Worm (Caenorhabditis elegans) whole organism, L3 larva: ENCODE measurements around the gene srw-57.

ENCODE experiments used
- R02D3.7 ChIP-seq: fragments of 150-350 bp; optimal IDR thresholded peaks from 2 replicates; lab custom pipeline; 2014; ENCODE audit warnings: missing biosample characterization, missing genetic modification characterization
- ZK546.5 ChIP-seq: sonication (generic microtip); optimal IDR thresholded peaks from 2 replicates; lab custom pipeline; 2017; ENCODE audit warnings: missing biosample characterization, missing genetic modification characterization
- ama-1 ChIP-seq: fragments of 150-350 bp; optimal IDR thresholded peaks from 2 replicates; lab custom pipeline; 2018
- fos-1 ChIP-seq: fragments of 150-350 bp; optimal IDR thresholded peaks from 2 replicates; lab custom pipeline; 2014; ENCODE audit warnings: missing biosample characterization, missing genetic modification characterization
- lin-15B ChIP-seq: fragments of 150-350 bp; optimal IDR thresholded peaks from 2 replicates; lab custom pipeline; 2014; ENCODE audit warnings: missing biosample characterization, missing genetic modification characterization
- nhr-11 ChIP-seq: fragments of 150-350 bp; optimal IDR thresholded peaks from 2 replicates; lab custom pipeline; 2014; ENCODE audit warnings: missing biosample characterization, missing genetic modification characterization
- nhr-237 ChIP-seq: fragments of 150-350 bp; optimal IDR thresholded peaks from 2 replicates; lab custom pipeline; 2014; ENCODE audit warnings: missing biosample characterization, missing genetic modification characterization
- skn-1 ChIP-seq: fragments of 150-350 bp; optimal IDR thresholded peaks from 2 replicates; lab custom pipeline; 2014; ENCODE audit warnings: missing biosample characterization, missing genetic modification characterization
- snpc-4 ChIP-seq: fragments of 150-350 bp; optimal IDR thresholded peaks from 2 replicates; lab custom pipeline; 2014; ENCODE audit warnings: missing biosample characterization, missing genetic modification characterization
- tbx-2 ChIP-seq: sonication (generic microtip); optimal IDR thresholded peaks from 2 replicates; lab custom pipeline; 2016; ENCODE audit warnings: mild to moderate bottlenecking, missing genetic modification characterization, missing compliant biosample characterization
- unc-62 ChIP-seq: fragments of 150-350 bp; sonication (generic microtip); optimal IDR thresholded peaks from 4 replicates; lab custom pipeline; 2014; ENCODE audit warnings: missing biosample characterization, missing genetic modification reagents, missing genetic modification characterization

- TF ChIP-seq nhr-237 (tag; lab: Kevin White, UChicago): no peak
- TF ChIP-seq skn-1 (tag; lab: Kevin White, UChicago): no peak
- no peak for TF ChIP-seq ZK546.5 (tag; lab: Kevin White, UChicago)
- no peak for TF ChIP-seq tbx-2 (tag; lab: Kevin White, UChicago)
- TF ChIP-seq R02D3.7 (tag; lab: Kevin White, UChicago): no peak
- TF ChIP-seq unc-62 (GFP tag; lab: Kevin White, UChicago): no peak
- no peak for TF ChIP-seq ama-1 (lab: Kevin White, UChicago)
- no peak for TF ChIP-seq fos-1 (tag; lab: Kevin White, UChicago)
- no peak for TF ChIP-seq lin-15B
- TF ChIP-seq snpc-4 (tag; lab: Kevin White, UChicago): no peak
- no peak for TF ChIP-seq nhr-11 (tag; lab: Kevin White, UChicago)
Measured at ce11 chrV:15924307-15924706, 30.5 kb downstream of the srw-57 start, which contains the start of gene nhr-108.
